Worm (Caenorhabditis elegans): ENCODE results near the gene T25B2.2.

DNA sequence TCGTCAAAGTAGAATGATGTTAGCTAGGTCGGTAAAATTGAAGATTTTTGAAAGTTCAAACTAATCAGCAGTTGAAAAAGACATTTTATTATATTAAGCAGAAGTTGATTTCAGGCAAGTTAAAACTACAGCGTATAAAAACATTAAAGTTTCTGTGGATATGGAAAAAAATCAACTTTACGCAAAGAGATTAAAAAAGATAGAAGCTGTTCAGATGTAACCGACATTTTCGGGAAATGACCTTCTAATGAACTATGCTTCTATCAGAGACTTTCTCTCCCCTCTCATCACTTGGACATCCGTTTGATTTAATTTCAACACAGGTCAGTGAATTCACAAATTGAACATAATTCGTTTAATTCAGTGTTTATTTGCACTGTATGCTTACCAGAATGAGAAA lies 10.8 kb downstream of the T25B2.2 start, which contains the start of gene T13C5.7:
- TF ChIP-seq pqm-1 (tag; optimal IDR thresholded peaks at IDR 0.05) (no peak), tra-1 (GFP tag; IDR thresholded peaks at IDR 0.05) (no peak), lir-3 (tag; optimal IDR thresholded peaks at IDR 0.05) (no peak), snpc-4 (tag; optimal IDR thresholded peaks at IDR 0.05) (no peak), ctbp-1 (GFP tag; IDR thresholded peaks at IDR 0.05) (no peak), Y5F2A.4 (GFP tag; optimal IDR thresholded peaks at IDR 0.05) (no peak), fkh-10 (GFP tag; optimal IDR thresholded peaks at IDR 0.05) (no peak), ztf-7 (tag; optimal IDR thresholded peaks at IDR 0.05) (no peak), Y48G9A.11 (GFP tag; IDR thresholded peaks at IDR 0.05) (no peak), nhr-11 (tag; optimal IDR thresholded peaks at IDR 0.05) (no peak), ZK546.5 (tag; optimal IDR thresholded peaks at IDR 0.05) (no peak), lin-1 (GFP tag; IDR thresholded peaks at IDR 0.05) (no peak)
